Fruit fly (Drosophila melanogaster) whole organism, embryonic: ENCODE results near the gene mRpL40.

Experiments
- Mes4 ChIP-seq: fragments of 200-800 bp; sonication (Bioruptor generic); optimal IDR thresholded peaks from 2 replicates; lab custom pipeline; 2016; ENCODE audit warnings: missing biosample characterization, missing genetic modification characterization
- bsh ChIP-seq, 2 experiments: fragments of 200-800 bp; sonication (Bioruptor generic); optimal IDR thresholded peaks; 2 replicates each; lab custom pipeline; 2017 to 2018; ENCODE audit warnings: mild to moderate bottlenecking in 2 of 2, missing biosample characterization in 2 of 2, missing genetic modification characterization in 2 of 2, moderate library complexity in 1 of 2
- sens-2 ChIP-seq: fragments of 200-800 bp; sonication (Bioruptor generic); IDR thresholded peaks from 2 replicates; pipeline ENCODE4 v1.3.6; 2022; ENCODE audit warnings: missing biosample characterization, missing genetic modification characterization

- TF ChIP-seq Mes4 (no peak), sens-2 (GFP tag; lab: Robert Waterston, UW) (no peak), bsh (GFP tag; optimal IDR thresholded peaks at IDR 0.05; lab: Kevin White, UChicago) (no peak)
Observed at dm6 chr3R:11395541-11395940, 12.2 kb upstream of the mRpL40 start.
